Worm (Caenorhabditis elegans) whole organism, L2 larva: ENCODE results near the gene C07G1.15.

ENCODE experiments used
- C34F6.9 ChIP-seq: fragments of 150-350 bp; optimal IDR thresholded peaks from 2 replicates; lab custom pipeline; 2014; ENCODE audit warnings: missing biosample characterization, missing genetic modification characterization
- F13H6.1 ChIP-seq: sonication (generic microtip); optimal IDR thresholded peaks from 2 replicates; lab custom pipeline; 2016; ENCODE audit warnings: missing genetic modification characterization, missing compliant biosample characterization
- R02D3.7 ChIP-seq: fragments of 150-350 bp; optimal IDR thresholded peaks from 2 replicates; lab custom pipeline; 2014; ENCODE audit warnings: missing biosample characterization, missing genetic modification characterization
- Y55F3AM.14 ChIP-seq: fragments of 200-800 bp; sonication (Bioruptor generic); optimal IDR thresholded peaks from 2 replicates; lab custom pipeline; 2018; ENCODE audit warnings: mild to moderate bottlenecking, missing genetic modification characterization, missing compliant biosample characterization
- ZK546.5 ChIP-seq: sonication (generic microtip); optimal IDR thresholded peaks from 2 replicates; lab custom pipeline; 2017; ENCODE audit warnings: missing biosample characterization, missing genetic modification characterization
- alr-1 ChIP-seq: fragments of 150-350 bp; optimal IDR thresholded peaks from 2 replicates; lab custom pipeline; 2014; ENCODE audit warnings: missing biosample characterization, missing genetic modification characterization
- ama-1 ChIP-seq: fragments of 150-350 bp; optimal IDR thresholded peaks from 2 replicates; lab custom pipeline; 2018; ENCODE audit warnings: inconsistent platforms
- blmp-1 ChIP-seq: sonication (generic microtip); optimal IDR thresholded peaks from 2 replicates; lab custom pipeline; 2017; ENCODE audit warnings: missing genetic modification characterization, mild to moderate bottlenecking, missing compliant biosample characterization, antibody characterized with exemption, moderate library complexity; ENCODE audit not compliant: insufficient read depth
- ceh-16 ChIP-seq: fragments of 150-350 bp; optimal IDR thresholded peaks from 2 replicates; lab custom pipeline; 2014; ENCODE audit warnings: missing biosample characterization, missing genetic modification characterization
- crh-2 ChIP-seq: sonication (generic microtip); optimal IDR thresholded peaks from 2 replicates; lab custom pipeline; 2017; ENCODE audit warnings: missing biosample characterization, missing genetic modification characterization
- egl-27 ChIP-seq: sonication (generic microtip); optimal IDR thresholded peaks from 3 replicates; lab custom pipeline; 2017; ENCODE audit warnings: missing biosample characterization, missing genetic modification reagents, missing genetic modification characterization
- elt-1 ChIP-seq: fragments of 150-350 bp; optimal IDR thresholded peaks from 2 replicates; lab custom pipeline; 2014; ENCODE audit warnings: missing biosample characterization, missing genetic modification characterization
- fos-1 ChIP-seq: fragments of 150-350 bp; optimal IDR thresholded peaks from 2 replicates; lab custom pipeline; 2014; ENCODE audit warnings: missing biosample characterization, missing genetic modification characterization
- gmeb-1 ChIP-seq: fragments of 150-350 bp; optimal IDR thresholded peaks from 2 replicates; lab custom pipeline; 2014; ENCODE audit warnings: missing biosample characterization, missing genetic modification characterization
- lin-11 ChIP-seq: fragments of 150-350 bp; sonication (generic microtip); optimal IDR thresholded peaks from 2 replicates; lab custom pipeline; 2014; ENCODE audit warnings: missing biosample characterization, missing genetic modification characterization, inconsistent platforms, mixed read lengths
- lin-13 ChIP-seq: fragments of 150-350 bp; optimal IDR thresholded peaks from 2 replicates; lab custom pipeline; 2014; ENCODE audit warnings: missing biosample characterization, missing genetic modification reagents, missing genetic modification characterization
- lsy-2 ChIP-seq, 2 experiments: fragments of 150-350 bp in 1 of 2; sonication (generic microtip) in 1 of 2; optimal IDR thresholded peaks; 2 replicates each; lab custom pipeline; 2014 to 2017; ENCODE audit warnings: missing biosample characterization in 2 of 2, missing genetic modification characterization in 2 of 2
- mab-5 ChIP-seq: fragments of 150-350 bp; optimal IDR thresholded peaks from 2 replicates; lab custom pipeline; 2014; ENCODE audit warnings: missing biosample characterization, missing genetic modification characterization
- mbf-1 ChIP-seq: sonication (generic microtip); optimal IDR thresholded peaks from 2 replicates; lab custom pipeline; 2017; ENCODE audit warnings: missing biosample characterization, missing genetic modification characterization
- nhr-10 ChIP-seq: sonication (generic microtip); optimal IDR thresholded peaks from 2 replicates; lab custom pipeline; 2017; ENCODE audit warnings: missing biosample characterization, missing genetic modification characterization
- nhr-11 ChIP-seq: fragments of 150-350 bp; optimal IDR thresholded peaks from 2 replicates; lab custom pipeline; 2014; ENCODE audit warnings: missing biosample characterization, missing genetic modification characterization
- nhr-129 ChIP-seq: fragments of 150-350 bp; optimal IDR thresholded peaks from 2 replicates; lab custom pipeline; 2014; ENCODE audit warnings: missing biosample characterization, missing genetic modification characterization
- nhr-23 ChIP-seq: fragments of 150-350 bp; optimal IDR thresholded peaks from 2 replicates; lab custom pipeline; 2014; ENCODE audit warnings: missing biosample characterization, missing genetic modification reagents, missing genetic modification characterization
- nhr-237 ChIP-seq: fragments of 150-350 bp; optimal IDR thresholded peaks from 2 replicates; lab custom pipeline; 2014; ENCODE audit warnings: missing biosample characterization, missing genetic modification characterization
- nhr-25 ChIP-seq: fragments of 150-350 bp; sonication (generic microtip); optimal IDR thresholded peaks from 3 replicates; lab custom pipeline; 2014; ENCODE audit warnings: missing biosample characterization, missing genetic modification characterization
- nhr-6 ChIP-seq: fragments of 150-350 bp; optimal IDR thresholded peaks from 2 replicates; lab custom pipeline; 2014; ENCODE audit warnings: missing biosample characterization, missing genetic modification characterization
- nhr-77 ChIP-seq: fragments of 150-350 bp; optimal IDR thresholded peaks from 2 replicates; lab custom pipeline; 2014; ENCODE audit warnings: missing biosample characterization, missing genetic modification characterization
- peb-1 ChIP-seq: fragments of 150-350 bp; optimal IDR thresholded peaks from 2 replicates; lab custom pipeline; 2014; ENCODE audit warnings: missing biosample characterization, missing genetic modification characterization
- skn-1 ChIP-seq: sonication (generic microtip); optimal IDR thresholded peaks from 2 replicates; lab custom pipeline; 2017; ENCODE audit warnings: missing biosample characterization, missing genetic modification characterization
- sma-3 ChIP-seq: sonication (generic microtip); optimal IDR thresholded peaks from 2 replicates; lab custom pipeline; 2016; ENCODE audit warnings: missing genetic modification reagents, missing genetic modification characterization, missing compliant biosample characterization
- sma-9 ChIP-seq, 2 experiments: fragments of 150-350 bp in 1 of 2; sonication (generic microtip) in 1 of 2; optimal IDR thresholded peaks; 2 replicates each; lab custom pipeline; 2014 to 2016; ENCODE audit warnings: missing genetic modification characterization in 2 of 2, mild to moderate bottlenecking in 1 of 2, missing biosample characterization in 1 of 2, missing compliant biosample characterization in 1 of 2, missing genetic modification reagents in 1 of 2, moderate library complexity in 1 of 2
- snpc-4 ChIP-seq: fragments of 150-350 bp; optimal IDR thresholded peaks from 2 replicates; lab custom pipeline; 2014; ENCODE audit warnings: missing biosample characterization, missing genetic modification characterization
- unc-39 ChIP-seq: fragments of 150-350 bp; optimal IDR thresholded peaks from 2 replicates; lab custom pipeline; 2014; ENCODE audit warnings: missing biosample characterization, missing genetic modification characterization
- unc-55 ChIP-seq: fragments of 150-350 bp; sonication (generic microtip); optimal IDR thresholded peaks from 3 replicates; lab custom pipeline; 2014; ENCODE audit warnings: missing biosample characterization, missing genetic modification reagents, missing genetic modification characterization
- zag-1 ChIP-seq: fragments of 150-350 bp; optimal IDR thresholded peaks from 2 replicates; lab custom pipeline; 2014; ENCODE audit warnings: missing biosample characterization, missing genetic modification characterization
- ztf-1 ChIP-seq: fragments of 200-800 bp; sonication (Bioruptor generic); conservative IDR thresholded peaks from 2 replicates; pipeline ENCODE4 v1.3.6; 2022; ENCODE audit warnings: missing genetic modification characterization, missing compliant biosample characterization
- ztf-11 ChIP-seq: sonication (generic microtip); optimal IDR thresholded peaks from 2 replicates; lab custom pipeline; 2017; ENCODE audit warnings: missing biosample characterization, missing genetic modification characterization
- ztf-4 ChIP-seq: fragments of 150-350 bp; optimal IDR thresholded peaks from 2 replicates; lab custom pipeline; 2014; ENCODE audit warnings: missing biosample characterization, missing genetic modification characterization

Gene C07G1.15

DNA sequence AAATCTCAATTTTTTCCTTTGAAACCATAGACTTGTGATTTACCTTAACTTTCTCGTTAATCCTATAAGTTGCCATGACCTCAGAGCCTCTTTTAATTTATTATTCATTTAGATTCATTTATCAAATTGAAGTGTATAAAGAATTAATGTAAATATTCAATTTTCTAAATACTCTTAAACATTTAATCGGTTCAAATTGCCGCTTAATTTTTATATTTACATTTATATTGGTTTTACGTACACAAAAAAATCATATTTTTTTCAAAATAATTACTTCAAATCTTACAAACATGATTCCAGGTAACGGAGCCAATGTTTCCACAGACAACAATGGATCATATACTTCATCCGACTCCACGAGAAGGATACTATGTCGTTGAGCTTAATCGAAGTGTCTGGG lies 21.3 kb upstream of the C07G1.15 start, which contains the start of gene pmk-1:
Gene pmk-1 (plus strand): TSS at position 301 of the 400 bp plus-strand sequence.
- TF ChIP-seq ztf-4 (tag; lab: Kevin White, UChicago) (no peak), nhr-11 (tag; lab: Kevin White, UChicago) (no peak), ztf-11 (tag; lab: Kevin White, UChicago) (no peak), ceh-16 (tag; lab: Kevin White, UChicago) (no peak), nhr-25 (tag; lab: Kevin White, UChicago) (no peak), C34F6.9 (tag; lab: Kevin White, UChicago) (no peak)

DNA sequence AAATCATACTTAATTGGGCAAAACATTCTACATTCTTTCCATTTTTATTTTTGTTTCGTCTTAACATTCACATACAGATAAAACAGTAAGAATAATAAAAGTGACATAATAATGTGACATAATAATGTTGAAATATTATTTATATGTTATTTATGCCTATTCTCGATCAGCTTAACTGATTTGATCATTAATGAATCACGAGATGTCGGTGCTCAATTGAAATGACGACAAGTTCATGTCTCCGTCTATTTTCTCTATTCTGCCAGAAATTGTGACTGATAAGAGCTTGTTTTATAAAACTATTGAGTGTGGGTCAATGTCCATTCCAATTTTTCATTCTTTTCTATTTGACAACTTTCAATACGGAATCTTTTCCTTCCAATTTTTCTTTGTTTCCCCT lies 18.1 kb upstream of the C07G1.15 start:
- TF ChIP-seq mbf-1, result no peak
- TF ChIP-seq mab-5 (tag; lab: Kevin White, UChicago), result no peak
- TF ChIP-seq nhr-23 (tag; lab: Kevin White, UChicago), result no peak
- no peak for TF ChIP-seq lin-11 (tag; lab: Kevin White, UChicago)
- no peak for TF ChIP-seq nhr-10 (tag; lab: Kevin White, UChicago)
- peak; percentile 65 for TF ChIP-seq sma-9 (GFP tag; optimal IDR thresholded peaks at IDR 0.05; lab: Kevin White, UChicago)
- no peak for TF ChIP-seq sma-9 (tag; optimal IDR thresholded peaks at IDR 0.05; lab: Kevin White, UChicago)
- no peak for TF ChIP-seq alr-1 (tag; lab: Kevin White, UChicago)
- TF ChIP-seq lsy-2 (tag; optimal IDR thresholded peaks at IDR 0.05; lab: Kevin White, UChicago), result peak in 1 of 2 experiments; percentile 1
- TF ChIP-seq nhr-77, result no peak
- TF ChIP-seq Y55F3AM.14, result no peak
- TF ChIP-seq ztf-1 (GFP tag; lab: Robert Waterston, UW), result no peak
- peak; percentile 64 for TF ChIP-seq crh-2 (tag; lab: Kevin White, UChicago)
- peak; percentile 11 for TF ChIP-seq skn-1 (tag; lab: Kevin White, UChicago)
- no peak for TF ChIP-seq gmeb-1 (tag; lab: Kevin White, UChicago)
- peak; percentile 75 for TF ChIP-seq fos-1 (tag; lab: Kevin White, UChicago)
- no peak for TF ChIP-seq unc-39 (tag; lab: Kevin White, UChicago)
- peak; percentile 10 for TF ChIP-seq F13H6.1 (tag; lab: Kevin White, UChicago)
- TF ChIP-seq lin-13 (GFP tag; lab: Kevin White, UChicago), result no peak

DNA sequence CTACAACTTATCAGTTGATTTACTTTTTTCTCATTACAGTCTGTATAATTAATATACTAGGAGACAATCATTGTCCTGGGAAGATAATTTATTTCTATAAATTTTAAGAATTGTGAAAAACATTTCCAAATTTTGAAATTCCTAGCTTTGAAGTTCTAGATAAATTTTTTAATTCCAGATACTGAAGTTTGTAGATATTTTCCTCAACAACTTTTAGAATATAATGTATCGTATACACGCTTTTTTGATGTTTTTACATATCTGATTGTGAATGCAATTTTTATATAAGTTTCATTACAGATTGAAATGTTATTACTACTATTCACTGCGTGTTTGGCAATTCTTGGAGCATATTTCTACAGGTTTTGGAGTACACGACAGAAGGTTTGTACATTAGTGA lies 17.6 kb upstream of the C07G1.15 start, which contains the start of gene faah-2:
Gene faah-2 (plus strand): TSS at position 301 of the 400 bp plus-strand sequence.
- TF ChIP-seq zag-1 (no peak), nhr-6 (no peak), snpc-4 (tag; lab: Kevin White, UChicago) (no peak), nhr-23 (tag; lab: Kevin White, UChicago) (no peak)

DNA sequence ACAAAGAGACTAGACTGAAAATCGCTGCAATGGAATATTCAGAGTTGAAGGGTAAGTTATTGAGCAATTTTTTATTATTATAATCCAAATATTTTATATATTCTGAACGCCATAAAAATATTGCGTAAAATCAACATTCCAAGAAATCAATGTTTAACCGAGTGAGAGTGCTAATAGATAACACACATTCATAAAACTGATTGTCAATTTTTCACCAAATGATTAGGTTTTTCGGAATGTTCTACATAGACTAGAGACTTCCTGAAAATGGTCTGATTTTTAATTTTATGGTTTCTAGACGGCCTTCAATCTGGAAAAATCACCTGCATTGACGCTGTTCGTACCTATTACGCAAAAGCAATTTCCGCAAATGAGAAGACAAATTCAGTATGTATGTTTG lies 17.1 kb upstream of the C07G1.15 start:
- TF ChIP-seq R02D3.7 (tag; lab: Kevin White, UChicago), result no peak
- TF ChIP-seq fos-1 (tag; lab: Kevin White, UChicago), result peak; percentile 56

DNA sequence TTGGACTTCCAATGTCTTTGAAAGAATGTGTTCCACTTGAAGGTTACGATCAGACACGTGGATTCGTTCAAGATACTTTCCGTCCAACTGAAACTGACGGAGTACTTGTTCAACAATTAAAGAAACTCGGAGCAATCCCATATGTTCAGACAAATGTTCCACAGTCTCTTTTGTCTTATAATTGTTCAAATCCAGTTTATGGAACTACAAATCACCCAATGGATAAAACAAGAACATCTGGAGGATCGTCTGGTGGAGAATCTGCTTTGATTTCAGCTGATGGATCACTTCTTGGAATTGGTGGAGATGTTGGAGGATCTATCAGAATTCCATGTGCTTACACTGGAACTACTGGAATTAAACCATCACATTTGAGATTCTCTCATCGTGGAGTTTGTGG lies 16.6 kb upstream of the C07G1.15 start:
- TF ChIP-seq nhr-77, result no peak
- TF ChIP-seq sma-3 (GFP tag; lab: Kevin White, UChicago), result no peak
- no peak for TF ChIP-seq zag-1
- no peak for TF ChIP-seq nhr-10 (tag; lab: Kevin White, UChicago)
- no peak for TF ChIP-seq elt-1 (tag; lab: Kevin White, UChicago)
- TF ChIP-seq ztf-11 (tag; lab: Kevin White, UChicago), result no peak
- no peak for TF ChIP-seq Y55F3AM.14
- TF ChIP-seq alr-1 (tag; lab: Kevin White, UChicago), result no peak
- no peak for TF ChIP-seq blmp-1 (tag; lab: Kevin White, UChicago)
- no peak for TF ChIP-seq ztf-1 (GFP tag; lab: Robert Waterston, UW)

DNA sequence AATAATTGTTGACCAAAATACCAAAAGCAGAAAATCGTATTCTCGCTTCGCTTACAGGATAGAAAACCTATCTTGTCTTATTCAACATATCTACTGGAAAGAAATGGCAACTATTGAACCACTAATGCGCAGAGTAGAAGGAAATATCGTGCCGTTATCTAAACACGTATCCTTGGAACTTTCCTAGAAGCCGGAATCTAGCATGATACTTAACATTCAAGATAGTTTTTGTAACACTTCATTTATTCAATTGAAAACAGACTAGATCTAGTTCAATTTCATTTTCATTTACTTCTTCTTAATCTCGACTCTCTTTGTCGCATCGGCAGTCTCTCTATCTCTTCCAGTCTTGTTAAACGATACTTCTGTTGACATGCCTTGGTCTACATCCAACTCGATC lies 14.8 kb upstream of the C07G1.15 start:
- TF ChIP-seq unc-55 (GFP tag; lab: Kevin White, UChicago) (no peak), ztf-1 (GFP tag; lab: Robert Waterston, UW) (no peak), gmeb-1 (tag; lab: Kevin White, UChicago) (no peak), crh-2 (tag; lab: Kevin White, UChicago) (no peak), nhr-77 (no peak), ztf-4 (tag; lab: Kevin White, UChicago) (no peak), ZK546.5 (no peak), unc-39 (tag; lab: Kevin White, UChicago) (no peak), nhr-129 (no peak), lin-13 (GFP tag; lab: Kevin White, UChicago) (no peak), egl-27 (tag; lab: Kevin White, UChicago) (no peak), peb-1 (no peak), mbf-1 (no peak), nhr-237 (tag; lab: Kevin White, UChicago) (no peak), ama-1 (no peak), elt-1 (tag; lab: Kevin White, UChicago) (no peak), nhr-11 (tag; lab: Kevin White, UChicago) (no peak)
